Fruit fly (Drosophila melanogaster) whole organism, wandering third instar larva: ENCODE measurements around the gene CrebA.

Source experiments
- Abd-B ChIP-seq: fragments of >200 bp; optimal IDR thresholded peaks from 2 replicates; lab custom pipeline; 2017; ENCODE audit warnings: missing biosample characterization, missing genetic modification characterization
- CG32264 ChIP-seq: fragments of 200-800 bp; sonication (Bioruptor generic); optimal IDR thresholded peaks from 2 replicates; lab custom pipeline; 2016; ENCODE audit warnings: missing biosample characterization, missing genetic modification characterization
- CG9705 ChIP-seq: fragments of 200-800 bp; sonication (Bioruptor generic); optimal IDR thresholded peaks from 2 replicates; lab custom pipeline; 2018; ENCODE audit warnings: missing biosample characterization, mild to moderate bottlenecking, missing genetic modification characterization
- CrebA ChIP-seq: fragments of 200-800 bp; sonication (Bioruptor generic); optimal IDR thresholded peaks from 2 replicates; lab custom pipeline; 2016; ENCODE audit warnings: missing biosample characterization, mild to moderate bottlenecking, missing genetic modification characterization, borderline replicate concordance
- Dfd ChIP-seq: fragments of >200 bp; optimal IDR thresholded peaks from 2 replicates; lab custom pipeline; 2017; ENCODE audit warnings: missing biosample characterization, missing genetic modification characterization
- Dif ChIP-seq: fragments of 200-275, 200-300 bp; sonication (Bioruptor generic); optimal IDR thresholded peaks from 2 replicates; lab custom pipeline; 2018; ENCODE audit warnings: missing biosample characterization, missing genetic modification characterization; ENCODE audit not compliant: partially characterized antibody
- GATAd ChIP-seq: sonication (Bioruptor generic); optimal IDR thresholded peaks from 2 replicates; lab custom pipeline; 2016; ENCODE audit warnings: missing biosample characterization, missing genetic modification characterization
- HLH106 ChIP-seq: fragments of 200-800 bp; optimal IDR thresholded peaks from 3 replicates; lab custom pipeline; 2019; ENCODE audit warnings: missing biosample characterization, mild to moderate bottlenecking, missing genetic modification characterization, moderate library complexity
- Hnf4 ChIP-seq: fragments of 200-800 bp; sonication (Bioruptor generic); optimal IDR thresholded peaks from 2 replicates; lab custom pipeline; 2016; ENCODE audit warnings: missing biosample characterization, mild to moderate bottlenecking, missing genetic modification characterization
- Hr78 ChIP-seq: fragments of >200 bp; optimal IDR thresholded peaks from 2 replicates; lab custom pipeline; 2017; ENCODE audit warnings: missing biosample characterization, missing genetic modification characterization
- Hr83 ChIP-seq: fragments of 200-300 bp; sonication (Bioruptor generic); optimal IDR thresholded peaks from 2 replicates; lab custom pipeline; 2016; ENCODE audit warnings: missing biosample characterization, mild to moderate bottlenecking, missing genetic modification characterization, moderate library complexity; ENCODE audit not compliant: poor library complexity, severe bottlenecking
- Jra ChIP-seq: sonication (Bioruptor generic); optimal IDR thresholded peaks from 2 replicates; lab custom pipeline; 2016; ENCODE audit warnings: missing biosample characterization, missing genetic modification characterization
- Mio ChIP-seq: sonication (Bioruptor generic); optimal IDR thresholded peaks from 2 replicates; lab custom pipeline; 2016; ENCODE audit warnings: missing biosample characterization, missing genetic modification characterization
- Myc ChIP-seq: fragments of >200 bp; optimal IDR thresholded peaks from 2 replicates; lab custom pipeline; 2017
- N ChIP-seq: fragments of >200 bp; optimal IDR thresholded peaks from 2 replicates; lab custom pipeline; 2018; ENCODE audit warnings: missing biosample characterization, missing external identifiers, missing genetic modification characterization
- OdsH ChIP-seq: fragments of 200-800 bp; sonication (Bioruptor generic); optimal IDR thresholded peaks from 2 replicates; lab custom pipeline; 2016; ENCODE audit warnings: missing biosample characterization, mild to moderate bottlenecking, missing genetic modification characterization
- Rel ChIP-seq, 2 experiments: fragments of 200-800 bp; sonication (Bioruptor generic) in 1 of 2; optimal IDR thresholded peaks; 2 replicates in 1 of 2; 3 replicates in 1 of 2; lab custom pipeline; 2016 to 2019; ENCODE audit warnings: mild to moderate bottlenecking in 2 of 2, missing biosample characterization in 2 of 2, missing genetic modification characterization in 2 of 2, moderate library complexity in 1 of 2
- Sp1 ChIP-seq: fragments of 200-800 bp; sonication (Bioruptor generic); optimal IDR thresholded peaks from 3 replicates; lab custom pipeline; 2019; ENCODE audit warnings: missing biosample characterization, mild to moderate bottlenecking, missing genetic modification characterization, moderate library complexity
- Vsx2 ChIP-seq: fragments of 200-300, 225-300 bp; sonication (Bioruptor generic); optimal IDR thresholded peaks from 2 replicates; lab custom pipeline; 2018; ENCODE audit warnings: missing biosample characterization, missing genetic modification characterization; ENCODE audit not compliant: partially characterized antibody
- br ChIP-seq: fragments of 200-800 bp; sonication (Bioruptor generic); optimal IDR thresholded peaks from 2 replicates; lab custom pipeline; 2016; ENCODE audit warnings: missing biosample characterization, missing genetic modification characterization
- brk ChIP-seq: fragments of 200-800 bp; sonication (Bioruptor generic); optimal IDR thresholded peaks from 2 replicates; lab custom pipeline; 2016; ENCODE audit warnings: missing biosample characterization, mild to moderate bottlenecking, missing genetic modification characterization
- dl ChIP-seq, 2 experiments: fragments of 175-275, 200-275 bp in 1 of 2; fragments of 200-275 bp in 1 of 2; sonication (Bioruptor generic); optimal IDR thresholded peaks; lab custom pipeline; 2018; ENCODE audit warnings: mild to moderate bottlenecking in 2 of 2, missing biosample characterization in 2 of 2, missing genetic modification characterization in 2 of 2, moderate library complexity in 2 of 2; ENCODE audit not compliant: partially characterized antibody in 2 of 2, insufficient read depth in 1 of 2
- dmrt93B ChIP-seq: fragments of 200-800 bp; sonication (Bioruptor generic); optimal IDR thresholded peaks from 2 replicates; lab custom pipeline; 2018; ENCODE audit warnings: missing biosample characterization, mild to moderate bottlenecking, missing genetic modification characterization
- dsf ChIP-seq: sonication (Bioruptor generic); optimal IDR thresholded peaks from 2 replicates; lab custom pipeline; 2016; ENCODE audit warnings: missing biosample characterization, missing genetic modification characterization, borderline replicate concordance
- ey ChIP-seq: fragments of 200-800 bp; sonication (Bioruptor generic); optimal IDR thresholded peaks from 2 replicates; lab custom pipeline; 2016; ENCODE audit warnings: missing biosample characterization, missing genetic modification characterization
- foxo ChIP-seq, 2 experiments: fragments of 200-800 bp; sonication (Bioruptor generic); optimal IDR thresholded peaks; 2 replicates in 1 of 2; 3 replicates in 1 of 2; lab custom pipeline; 2016 to 2017; ENCODE audit warnings: missing biosample characterization in 2 of 2, missing genetic modification characterization in 2 of 2
- fru ChIP-seq: fragments of 200-800 bp; sonication (Bioruptor generic); optimal IDR thresholded peaks from 3 replicates; lab custom pipeline; 2016; ENCODE audit warnings: missing biosample characterization, mild to moderate bottlenecking, missing genetic modification characterization
- h ChIP-seq: fragments of 200-800 bp; sonication (Bioruptor generic); optimal IDR thresholded peaks from 3 replicates; lab custom pipeline; 2016; ENCODE audit warnings: missing biosample characterization, mild to moderate bottlenecking, missing genetic modification characterization
- jim ChIP-seq: fragments of 175-275, 200-325 bp; sonication (Bioruptor generic); optimal IDR thresholded peaks from 2 replicates; lab custom pipeline; 2016; ENCODE audit warnings: missing biosample characterization, mild to moderate bottlenecking, missing genetic modification characterization
- lola ChIP-seq: fragments of >200 bp; optimal IDR thresholded peaks from 2 replicates; lab custom pipeline; 2017; ENCODE audit warnings: missing biosample characterization, missing genetic modification characterization
- pan ChIP-seq: fragments of >200 bp; optimal IDR thresholded peaks from 2 replicates; lab custom pipeline; 2017
- psq ChIP-seq: fragments of 200-800 bp; sonication (Bioruptor generic); optimal IDR thresholded peaks from 3 replicates; lab custom pipeline; 2017; ENCODE audit warnings: missing biosample characterization, mild to moderate bottlenecking, missing genetic modification characterization, moderate library complexity
- rgr ChIP-seq: fragments of 200-800 bp; sonication (Bioruptor generic); optimal IDR thresholded peaks from 3 replicates; lab custom pipeline; 2016; ENCODE audit warnings: missing biosample characterization, mild to moderate bottlenecking, missing genetic modification characterization
- sv ChIP-seq: fragments of 200-800 bp; sonication (Bioruptor generic); optimal IDR thresholded peaks from 3 replicates; lab custom pipeline; 2016; ENCODE audit warnings: missing biosample characterization, missing genetic modification characterization
- tai ChIP-seq: sonication (Bioruptor generic); optimal IDR thresholded peaks from 2 replicates; lab custom pipeline; 2016; ENCODE audit warnings: missing biosample characterization, missing genetic modification characterization
- woc ChIP-seq: sonication (Bioruptor generic); optimal IDR thresholded peaks from 2 replicates; lab custom pipeline; 2016; ENCODE audit warnings: missing biosample characterization, mild to moderate bottlenecking, missing genetic modification characterization

CrebA gene

DNA sequence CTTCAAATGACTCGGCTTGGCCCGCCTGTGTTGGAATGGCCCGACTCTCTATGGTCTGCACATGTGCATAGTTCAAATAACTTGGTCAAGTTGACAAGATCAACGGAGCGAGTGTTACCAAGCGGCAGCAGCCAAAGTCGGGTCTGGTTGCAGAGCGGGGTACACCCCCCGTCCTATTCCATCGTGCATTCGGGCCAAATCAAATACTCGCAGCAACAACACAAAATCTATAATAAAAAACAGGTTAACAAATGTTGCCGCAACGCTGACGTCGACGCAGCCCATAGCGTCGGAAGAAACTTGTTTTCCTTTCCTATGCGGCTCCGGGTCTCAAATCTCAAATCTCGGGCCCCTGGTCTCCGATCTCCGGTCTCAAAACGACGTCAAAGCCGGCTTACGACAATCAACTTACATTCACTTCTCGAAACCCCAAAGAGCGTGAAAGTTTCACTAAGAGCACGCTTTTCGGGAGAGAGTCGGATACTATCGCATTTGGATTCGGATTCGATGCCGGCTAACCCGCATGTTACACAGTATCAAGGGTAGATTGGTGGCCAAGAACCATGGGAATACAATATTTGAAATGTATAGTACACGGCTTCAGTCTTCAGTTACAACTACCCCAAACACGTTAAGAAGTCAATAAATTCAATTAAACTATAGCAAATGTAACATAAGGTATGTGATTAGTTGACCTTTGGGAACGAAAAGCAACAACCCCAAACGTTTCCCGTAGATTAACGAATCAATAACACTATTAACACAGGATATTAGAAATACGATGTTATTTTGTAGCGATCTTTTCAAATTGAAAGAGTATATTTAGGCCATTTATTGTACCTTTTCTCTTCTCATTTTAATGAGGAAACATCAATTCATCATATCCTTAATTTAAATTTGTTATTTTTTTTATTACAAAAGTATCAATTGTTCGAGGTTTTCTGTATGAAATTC, 644 bp upstream of the CrebA start:
- peak; percentile 65 for TF ChIP-seq br (GFP tag; lab: Kevin White, UChicago)
- peak; percentile 53 to 59 for TF ChIP-seq dl (GFP tag; optimal IDR thresholded peaks at IDR 0.05; lab: Kevin White, UChicago; ENCODE audit: insufficient read depth in 1 of 2, partially characterized antibody in 2 of 2)
- no peak for TF ChIP-seq Myc (lab: Kevin White, UChicago)
- TF ChIP-seq rgr (GFP tag; lab: Kevin White, UChicago), result peak; percentile 58
- TF ChIP-seq Hnf4 (GFP tag; lab: Kevin White, UChicago), result peak; percentile 75
- TF ChIP-seq lola (GFP tag; lab: Kevin White, UChicago), result no peak
- no peak for TF ChIP-seq Hr78 (GFP tag; lab: Kevin White, UChicago)
- TF ChIP-seq brk (GFP tag; lab: Kevin White, UChicago), result no peak
- TF ChIP-seq woc, result peak; percentile 95
- no peak for TF ChIP-seq Dfd (GFP tag; lab: Kevin White, UChicago)
- TF ChIP-seq Mio (GFP tag; lab: Kevin White, UChicago), result no peak
- TF ChIP-seq Dif (GFP tag; lab: Kevin White, UChicago), result peak; percentile 88
- peak; percentile 78 for TF ChIP-seq dmrt93B
- peak; percentile 32 for TF ChIP-seq CG9705 (GFP tag; lab: Kevin White, UChicago)
- peak; percentile 75 for TF ChIP-seq ey (GFP tag; lab: Kevin White, UChicago)
- peak; percentile 32 to 76 for TF ChIP-seq foxo (GFP tag; optimal IDR thresholded peaks at IDR 0.05; lab: Kevin White, UChicago)
- peak; percentile 88 for TF ChIP-seq Sp1 (GFP tag; lab: Kevin White, UChicago)
- peak; percentile 57 for TF ChIP-seq h
- TF ChIP-seq Vsx2 (GFP tag; lab: Kevin White, UChicago), result no peak
- no peak for TF ChIP-seq dsf (GFP tag; lab: Kevin White, UChicago)
- no peak for TF ChIP-seq Rel (GFP tag; optimal IDR thresholded peaks at IDR 0.05; lab: Kevin White, UChicago)
- TF ChIP-seq Rel (tag; optimal IDR thresholded peaks at IDR 0.05; lab: Kevin White, UChicago), result peak; percentile 15
- peak; percentile 54 for TF ChIP-seq sv
- no peak for TF ChIP-seq Hr83
- no peak for TF ChIP-seq CG32264 (GFP tag; lab: Kevin White, UChicago)
- TF ChIP-seq HLH106, result peak; percentile 77
- TF ChIP-seq Abd-B (GFP tag; lab: Kevin White, UChicago), result no peak
- TF ChIP-seq fru (GFP tag; lab: Kevin White, UChicago), result peak; percentile 71
- peak; percentile 31 for TF ChIP-seq CrebA (GFP tag; lab: Kevin White, UChicago)
- peak; percentile 23 for TF ChIP-seq Jra (GFP tag; lab: Kevin White, UChicago)
- TF ChIP-seq tai (GFP tag; lab: Kevin White, UChicago), result peak; percentile 75
- peak; percentile 89 for TF ChIP-seq pan (lab: Kevin White, UChicago)
- TF ChIP-seq jim (GFP tag; lab: Kevin White, UChicago), result no peak
- peak; percentile 69 for TF ChIP-seq psq
- TF ChIP-seq OdsH, result peak; percentile 64
- no peak for TF ChIP-seq N (GFP tag; lab: Kevin White, UChicago)
- no peak for TF ChIP-seq GATAd (GFP tag; lab: Kevin White, UChicago)

DNA sequence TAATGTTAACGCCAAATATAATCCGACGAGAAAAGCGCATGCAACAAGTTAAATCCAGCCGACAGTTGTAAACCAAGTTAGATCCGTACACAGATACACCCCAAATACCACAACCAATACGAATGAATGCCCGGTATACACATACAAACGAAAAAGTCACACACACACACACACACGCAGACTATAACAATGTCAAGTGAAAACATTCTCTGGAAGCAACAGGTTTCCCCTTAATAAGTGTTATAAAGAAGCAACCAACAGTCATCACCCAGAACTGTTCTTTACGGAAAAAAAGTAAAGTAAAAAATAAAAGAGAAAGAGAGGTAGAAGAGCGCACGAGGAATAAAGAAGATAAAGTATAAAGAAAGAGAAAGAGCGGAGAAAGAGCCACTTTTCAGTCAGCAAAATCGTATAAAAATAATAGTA, 618 bp downstream of the CrebA start:
- TF ChIP-seq CrebA (GFP tag; lab: Kevin White, UChicago) (no peak), CG9705 (GFP tag; lab: Kevin White, UChicago) (no peak), OdsH (no peak), Hnf4 (GFP tag; lab: Kevin White, UChicago) (no peak), Vsx2 (GFP tag; lab: Kevin White, UChicago) (no peak), tai (GFP tag; lab: Kevin White, UChicago) (no peak), woc (peak; percentile 20), jim (GFP tag; lab: Kevin White, UChicago) (no peak), Abd-B (GFP tag; lab: Kevin White, UChicago) (no peak), Rel (GFP tag; optimal IDR thresholded peaks at IDR 0.05; lab: Kevin White, UChicago) (no peak), Rel (tag; optimal IDR thresholded peaks at IDR 0.05; lab: Kevin White, UChicago) (peak; percentile 77), Mio (GFP tag; lab: Kevin White, UChicago) (no peak), N (GFP tag; lab: Kevin White, UChicago) (peak; percentile 44), dl (GFP tag; optimal IDR thresholded peaks at IDR 0.05; lab: Kevin White, UChicago; ENCODE audit: insufficient read depth in 1 of 2, partially characterized antibody in 2 of 2) (peak in 1 of 2 experiments; percentile 51)
